Fruit fly (Drosophila melanogaster): Measurements from ENCODE around the gene ppk27.
A peak's percentile ranks its signal among the peaks of the same experiment; 100 is the strongest.

ppk27 gene

DNA sequence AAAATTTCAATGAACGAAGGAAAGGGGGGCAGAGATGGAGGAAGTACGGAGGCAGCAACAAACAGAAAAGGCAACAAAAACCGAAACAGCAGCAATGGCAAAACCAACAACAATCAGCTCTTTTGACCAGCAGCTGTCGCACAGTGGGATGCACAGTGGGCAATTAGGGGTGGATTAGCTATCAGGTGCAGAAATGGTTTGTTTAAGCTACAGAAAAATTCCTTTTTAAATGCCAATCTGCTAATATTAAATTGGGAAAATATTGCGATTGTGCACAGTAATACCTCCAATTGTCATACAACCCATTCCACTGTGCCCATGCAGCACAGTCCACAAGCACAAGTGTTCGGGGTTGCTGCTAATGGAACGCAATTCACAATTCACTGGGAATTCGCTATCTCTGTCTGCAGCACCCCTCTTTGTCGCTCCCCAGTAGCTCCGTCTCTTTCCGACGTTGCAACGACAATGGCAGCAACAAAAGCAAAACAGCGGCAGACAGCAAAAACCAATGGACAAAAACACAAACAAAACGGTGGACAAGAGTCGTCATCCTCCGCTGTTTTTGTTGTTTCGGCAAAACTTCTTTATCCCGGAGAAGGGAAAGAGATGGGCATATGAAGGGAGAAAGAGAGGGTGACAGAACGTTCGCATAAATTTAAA lies 30.1 kb upstream of the ppk27 start (continued):
- TF ChIP-seq Kr (GFP tag; optimal IDR thresholded peaks at IDR 0.05) (peak; percentile 70), CG3407 (GFP tag; optimal IDR thresholded peaks at IDR 0.05) (peak; percentile 87), HLH3B (GFP tag; IDR thresholded peaks at IDR 0.05) (peak; percentile 96), D19B (GFP tag; optimal IDR thresholded peaks at IDR 0.05) (peak; percentile 59), CG2116 (GFP tag; optimal IDR thresholded peaks at IDR 0.05) (peak; percentile 58), lov (optimal IDR thresholded peaks at IDR 0.05) (no peak), lov (GFP tag; IDR thresholded peaks at IDR 0.05) (peak; percentile 95), BtbVII (GFP tag; optimal IDR thresholded peaks at IDR 0.05) (peak; percentile 68), slbo (GFP tag; IDR thresholded peaks at IDR 0.05) (peak; percentile 95), cato (GFP tag; optimal IDR thresholded peaks at IDR 0.05; ENCODE audit: borderline replicate concordance) (peak; percentile 87), org-1 (GFP tag; optimal IDR thresholded peaks at IDR 0.05) (peak; percentile 94), CG6175 (GFP tag; IDR thresholded peaks at IDR 0.05) (peak; percentile 77; the same call in 2 of the 3 replicates), CG16779 (GFP tag; IDR thresholded peaks at IDR 0.05) (peak; percentile 81), CG9817 (tag; optimal IDR thresholded peaks at IDR 0.05) (peak; percentile 82), Asciz (GFP tag; optimal IDR thresholded peaks at IDR 0.05) (peak; percentile 77), CG13894 (tag; optimal IDR thresholded peaks at IDR 0.05) (peak; percentile 0), peb (GFP tag; IDR thresholded peaks at IDR 0.05) (peak; percentile 94), CG34224 (GFP tag; IDR thresholded peaks at IDR 0.05; ENCODE audit: partially characterized antibody) (no peak), CG31365 (tag; optimal IDR thresholded peaks at IDR 0.05) (peak; percentile 73), CG2129 (GFP tag; IDR thresholded peaks at IDR 0.05; ENCODE audit: partially characterized antibody) (no peak), CG12299 (tag; optimal IDR thresholded peaks at IDR 0.05) (peak; percentile 75), Bgb (GFP tag; IDR thresholded peaks at IDR 0.05; ENCODE audit: partially characterized antibody) (peak; percentile 43; the same call in 1 of the 2 replicates), unc-4 (GFP tag; IDR thresholded peaks at IDR 0.05; ENCODE audit: partially characterized antibody) (no peak), vfl (GFP tag; optimal IDR thresholded peaks at IDR 0.05) (peak; percentile 79), Doc2 (GFP tag; IDR thresholded peaks at IDR 0.05) (peak; percentile 94), stwl (tag; optimal IDR thresholded peaks at IDR 0.05) (peak; percentile 6), dati (GFP tag; IDR thresholded peaks at IDR 0.05) (peak; percentile 93), HLHmδ (GFP tag; optimal IDR thresholded peaks at IDR 0.05) (no peak), Oli (tag; optimal IDR thresholded peaks at IDR 0.05) (peak; percentile 97), CG18599 (GFP tag; optimal IDR thresholded peaks at IDR 0.05) (peak; percentile 85), HmgZ (tag; optimal IDR thresholded peaks at IDR 0.05) (peak; percentile 89), Six4 (GFP tag; optimal IDR thresholded peaks at IDR 0.05) (peak; percentile 87), scrt (GFP tag; optimal IDR thresholded peaks at IDR 0.05) (peak; percentile 63), gem (tag; optimal IDR thresholded peaks at IDR 0.05) (peak; percentile 96), Sry-β (GFP tag; optimal IDR thresholded peaks at IDR 0.05) (no peak), CG14965 (GFP tag; optimal IDR thresholded peaks at IDR 0.05; ENCODE audit: borderline replicate concordance) (peak; percentile 80), bcd (GFP tag; optimal IDR thresholded peaks at IDR 0.05) (peak; percentile 91), Hr39 (optimal IDR thresholded peaks at IDR 0.05) (no peak), CG33213 (GFP tag; optimal IDR thresholded peaks at IDR 0.05) (peak; percentile 84), Dek (tag; optimal IDR thresholded peaks at IDR 0.05) (peak; percentile 84), fd3F (GFP tag; optimal IDR thresholded peaks at IDR 0.05) (peak; percentile 83), lola (GFP tag; optimal IDR thresholded peaks at IDR 0.05) (peak in 2 of 3 experiments; percentile 2 to 89), CG6765 (GFP tag; optimal IDR thresholded peaks at IDR 0.05) (no peak), jing (GFP tag; optimal IDR thresholded peaks at IDR 0.05) (peak; percentile 97), gce (GFP tag; IDR thresholded peaks at IDR 0.05) (peak; percentile 96), dm (GFP tag; optimal IDR thresholded peaks at IDR 0.05) (peak; percentile 89), CG11093 (GFP tag; IDR thresholded peaks at IDR 0.05) (peak; percentile 95), CG30403 (GFP tag; optimal IDR thresholded peaks at IDR 0.05) (peak; percentile 94), Atf6 (GFP tag; IDR thresholded peaks at IDR 0.05) (peak; percentile 92)
